Worm (Caenorhabditis elegans) whole organism, L4 larva: ENCODE data around the gene D1086.11.
"Not testable (repeated sequence)": the region's sequence is repeated elsewhere in the genome, so short reads cannot be mapped to it uniquely, and the experiment has no call there.

Experiments used
- aly-2 ChIP-seq: sonication (generic microtip); optimal IDR thresholded peaks from 2 replicates; lab custom pipeline; 2018; ENCODE audit warnings: missing biosample characterization, missing genetic modification characterization
- nhr-237 ChIP-seq: sonication (generic microtip); optimal IDR thresholded peaks from 2 replicates; lab custom pipeline; 2017; ENCODE audit warnings: missing biosample characterization, missing genetic modification characterization

ce11 chrV:14038328-14039084 lies 35.8 kb upstream of the D1086.11 start, which contains the start of gene vps-39:
- not testable (repeated sequence) for TF ChIP-seq nhr-237 (tag; lab: Kevin White, UChicago); aly-2
